Fruit fly (Drosophila melanogaster): ENCODE data around the gene CG17249.

CG17249 gene

DNA sequence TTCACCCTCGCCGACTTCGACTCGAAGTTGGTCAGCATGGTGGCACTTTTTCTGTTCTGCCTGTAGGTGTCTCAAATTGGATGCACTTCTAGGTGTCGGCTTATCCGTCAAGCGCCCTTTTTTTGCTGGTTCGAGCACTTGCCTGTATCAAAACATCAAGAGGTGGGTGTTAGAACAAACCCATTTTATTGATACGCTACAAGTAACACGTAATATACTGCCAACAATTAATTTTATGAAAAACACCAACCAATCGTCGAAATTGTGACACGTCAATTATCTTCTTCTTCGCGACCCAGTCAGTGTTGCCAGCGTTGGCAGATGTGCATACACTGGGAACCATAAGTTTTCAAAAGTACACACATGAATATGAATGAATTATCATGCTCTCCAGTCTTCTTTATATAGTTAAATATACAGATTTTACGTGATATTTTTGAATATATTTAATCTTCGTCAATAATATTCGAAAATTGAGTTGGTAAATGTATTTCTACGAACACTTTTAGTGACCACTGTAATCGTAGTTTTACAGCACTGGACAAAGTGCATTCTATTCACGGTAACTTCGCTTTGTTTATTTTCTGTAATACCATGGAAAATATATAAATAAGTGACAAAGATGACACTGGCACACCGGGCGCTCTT is 2.2 kb downstream of the CG17249 start, which contains the start of the genes alphaCOP and CG13919:
Gene alphaCOP, minus strand, starts transcription at position 280 of the 648 bp plus-strand sequence.
Gene CG13919, plus strand, starts transcription at position 548 of the 648 bp plus-strand sequence.
- no peak for TF ChIP-seq EcR (GFP tag; optimal IDR thresholded peaks at IDR 0.05)
- no peak for TF ChIP-seq CG8478 (optimal IDR thresholded peaks at IDR 0.05)
- no peak for TF ChIP-seq pan (optimal IDR thresholded peaks at IDR 0.05)
- no peak for TF ChIP-seq psq (optimal IDR thresholded peaks at IDR 0.05)
- no peak for TF ChIP-seq Dll (optimal IDR thresholded peaks at IDR 0.05)
- no peak for TF ChIP-seq usp (GFP tag; optimal IDR thresholded peaks at IDR 0.05)

DNA sequence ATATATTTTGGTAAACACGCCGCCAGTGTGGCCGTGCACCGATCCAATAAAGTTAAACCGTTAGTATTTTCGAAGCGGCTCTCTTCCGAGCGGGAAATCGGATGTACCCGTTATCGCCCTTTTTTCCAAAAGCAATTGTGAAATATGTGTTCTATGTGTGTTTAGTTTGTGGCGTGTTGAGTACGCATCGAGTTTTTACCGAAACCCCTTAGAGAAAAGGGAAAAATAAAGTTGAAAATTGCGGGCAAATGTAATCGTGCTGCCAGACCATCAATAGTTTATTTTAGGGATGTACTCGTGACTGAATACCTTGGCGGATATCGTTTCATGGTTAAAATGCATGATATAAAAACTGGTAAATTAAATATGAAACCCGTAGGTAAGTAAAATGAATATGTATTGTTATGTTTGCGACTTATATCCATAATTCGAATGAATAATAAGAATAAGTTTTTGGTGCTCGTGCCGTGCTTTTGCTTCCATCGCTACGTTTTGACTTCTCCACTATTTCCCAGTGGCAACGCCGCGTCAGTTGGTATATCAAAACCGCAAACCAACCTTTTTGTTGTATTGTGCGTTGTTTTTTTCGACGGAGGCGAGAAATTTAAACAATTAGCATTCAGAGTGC is 8.0 kb downstream of the CG17249 start, which contains the start of the genes Mettl2 and Bgb:
Gene Mettl2, minus strand, starts transcription at position 51 of the 628 bp plus-strand sequence.
Gene Bgb, plus strand, starts transcription at position 527 of the 628 bp plus-strand sequence.
- no peak for TF ChIP-seq CG8478 (optimal IDR thresholded peaks at IDR 0.05)
- no peak for TF ChIP-seq psq (optimal IDR thresholded peaks at IDR 0.05)

- TF ChIP-seq Dll (optimal IDR thresholded peaks at IDR 0.05): no peak
- TF ChIP-seq psq (optimal IDR thresholded peaks at IDR 0.05): no peak
- no peak for TF ChIP-seq pan (optimal IDR thresholded peaks at IDR 0.05)
- TF ChIP-seq usp (GFP tag; optimal IDR thresholded peaks at IDR 0.05): no peak
- TF ChIP-seq CG8478 (optimal IDR thresholded peaks at IDR 0.05): no peak
- no peak for TF ChIP-seq EcR (GFP tag; optimal IDR thresholded peaks at IDR 0.05)
Measured at dm6 chr3L:1637652-1638051, 9.6 kb downstream of the CG17249 start, which contains the start of gene nSyb. nSyb (minus strand) TSS chr3L:1637752.

DNA sequence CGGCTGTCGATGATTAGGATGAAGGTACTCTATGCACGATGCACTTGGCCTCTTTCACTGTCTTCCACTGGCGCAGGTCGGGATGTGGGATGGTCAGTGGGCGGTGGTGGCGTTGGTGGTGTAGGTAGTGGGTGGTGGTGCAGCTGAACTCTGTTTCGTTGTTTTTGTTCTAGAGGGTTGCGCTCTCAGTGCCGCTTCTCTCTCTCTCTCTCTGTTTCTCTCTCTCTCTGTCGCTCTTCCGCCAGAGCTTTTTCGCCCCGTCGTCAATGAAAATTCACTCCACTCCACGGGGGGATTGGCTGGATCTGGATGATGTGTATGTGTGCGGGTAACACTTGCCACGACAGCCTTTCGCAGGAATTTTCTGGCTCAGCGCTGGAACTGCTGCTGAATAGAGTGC is 10.4 kb downstream of the CG17249 start:
- TF ChIP-seq usp (GFP tag; optimal IDR thresholded peaks at IDR 0.05) (no peak), pan (optimal IDR thresholded peaks at IDR 0.05) (no peak), EcR (GFP tag; optimal IDR thresholded peaks at IDR 0.05) (no peak), Dll (optimal IDR thresholded peaks at IDR 0.05) (no peak), psq (optimal IDR thresholded peaks at IDR 0.05) (no peak), CG8478 (optimal IDR thresholded peaks at IDR 0.05) (no peak)

DNA sequence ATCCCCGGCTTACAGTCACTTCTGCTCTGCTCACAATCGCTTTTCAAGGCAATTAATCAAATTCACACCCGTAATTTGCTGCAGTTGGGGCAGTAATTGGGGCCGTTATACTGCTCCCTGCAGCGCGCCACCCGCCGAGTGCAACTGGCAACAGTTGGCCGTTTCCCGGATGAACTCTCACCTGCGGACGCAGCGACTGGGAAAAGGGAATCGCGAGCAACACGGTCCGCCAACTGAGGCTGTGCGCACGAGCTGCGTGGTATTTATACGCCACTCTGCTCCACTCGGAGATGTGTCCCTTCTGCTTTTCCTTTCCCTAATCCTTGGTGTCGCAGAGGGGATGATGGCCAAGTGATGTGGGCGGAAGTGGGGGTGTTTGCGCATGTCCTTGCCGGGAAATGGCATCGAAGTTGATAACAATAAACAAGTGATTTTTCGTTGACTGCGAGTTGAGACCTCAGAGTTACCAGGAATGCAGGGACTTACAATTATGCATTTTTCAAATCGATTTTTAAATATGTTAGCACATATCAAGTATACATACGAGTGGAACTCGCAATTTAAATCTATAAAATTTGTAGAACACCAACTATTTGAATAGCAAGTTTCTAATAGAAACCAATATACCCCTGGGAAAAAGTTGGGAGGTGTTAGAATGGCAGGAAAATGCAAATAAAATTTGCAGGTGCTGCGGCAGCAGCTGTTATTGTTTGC is 18.0 kb downstream of the CG17249 start, which contains the start of gene GC:
Gene GC, minus strand, starts transcription at position 238 of the 714 bp plus-strand sequence.
- TF ChIP-seq psq (optimal IDR thresholded peaks at IDR 0.05) (no peak), pan (optimal IDR thresholded peaks at IDR 0.05) (no peak), EcR (GFP tag; optimal IDR thresholded peaks at IDR 0.05) (no peak)

dm6 chr3L:1628176-1628866 is 18.9 kb downstream of the CG17249 start, which contains the start of gene CG13928:
CG13928 (minus strand) TSS chr3L:1628377.
- TF ChIP-seq EcR (GFP tag; optimal IDR thresholded peaks at IDR 0.05) (no peak), psq (optimal IDR thresholded peaks at IDR 0.05) (no peak), pan (optimal IDR thresholded peaks at IDR 0.05) (no peak), usp (GFP tag; optimal IDR thresholded peaks at IDR 0.05) (no peak), Dll (optimal IDR thresholded peaks at IDR 0.05) (no peak), CG8478 (optimal IDR thresholded peaks at IDR 0.05) (no peak)

dm6 chr3L:1626924-1627323 is 20.3 kb downstream of the CG17249 start:
- TF ChIP-seq pan (optimal IDR thresholded peaks at IDR 0.05) (no peak), CG8478 (optimal IDR thresholded peaks at IDR 0.05) (no peak), Dll (optimal IDR thresholded peaks at IDR 0.05) (no peak), usp (GFP tag; optimal IDR thresholded peaks at IDR 0.05) (no peak), EcR (GFP tag; optimal IDR thresholded peaks at IDR 0.05) (no peak), psq (optimal IDR thresholded peaks at IDR 0.05) (no peak)

dm6 chr3L:1618116-1618727 is 29.0 kb downstream of the CG17249 start, which contains the start of the genes CG13926, ABCB7 and CG33230:
CG13926 (minus strand) TSS chr3L:1618158.
ABCB7 (plus strand) TSS chr3L:1618414.
CG33230 (plus strand) TSS chr3L:1618414.
- TF ChIP-seq Dll (optimal IDR thresholded peaks at IDR 0.05): no peak
- TF ChIP-seq psq (optimal IDR thresholded peaks at IDR 0.05): no peak
- TF ChIP-seq pan (optimal IDR thresholded peaks at IDR 0.05): no peak
- no peak for TF ChIP-seq usp (GFP tag; optimal IDR thresholded peaks at IDR 0.05)
- TF ChIP-seq EcR (GFP tag; optimal IDR thresholded peaks at IDR 0.05): no peak
- TF ChIP-seq CG8478 (optimal IDR thresholded peaks at IDR 0.05): no peak

dm6 chr3L:1615701-1616100 is 31.6 kb downstream of the CG17249 start, which contains the start of gene CG12105:
CG12105 (minus strand) TSS chr3L:1615801.
- TF ChIP-seq EcR (GFP tag; optimal IDR thresholded peaks at IDR 0.05) (no peak), CG8478 (optimal IDR thresholded peaks at IDR 0.05) (no peak), Dll (optimal IDR thresholded peaks at IDR 0.05) (no peak), pan (optimal IDR thresholded peaks at IDR 0.05) (no peak), usp (GFP tag; optimal IDR thresholded peaks at IDR 0.05) (no peak), psq (optimal IDR thresholded peaks at IDR 0.05) (no peak)

DNA sequence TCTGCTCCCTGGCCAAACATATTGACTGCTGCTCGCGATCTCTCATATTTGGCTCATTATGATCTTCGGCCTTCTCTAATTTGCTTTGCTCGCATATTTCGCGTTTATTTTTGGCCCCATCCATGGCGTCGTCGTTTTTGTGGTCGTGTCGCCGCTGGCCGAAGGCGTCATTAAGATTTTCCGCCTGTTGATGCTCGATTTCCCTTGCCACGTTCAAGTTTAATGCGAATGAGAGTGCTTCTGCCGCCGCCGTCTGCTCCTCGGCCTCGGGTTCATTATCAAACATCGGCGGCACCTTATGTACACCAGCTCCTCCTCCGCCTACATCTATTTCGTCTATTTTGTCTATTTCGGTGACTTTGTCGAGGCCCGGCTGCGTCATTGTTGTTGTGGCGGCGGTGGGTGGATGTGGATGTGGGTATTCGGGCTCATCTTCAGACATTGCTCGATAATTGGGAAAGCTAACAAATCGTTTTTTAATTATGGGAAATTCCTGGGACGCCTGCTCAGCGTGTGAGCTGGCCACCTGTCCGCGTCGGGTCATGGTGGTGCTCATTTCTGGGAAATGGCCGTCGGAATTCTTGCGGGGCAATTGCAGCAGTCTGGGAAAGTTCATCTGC is 32.7 kb downstream of the CG17249 start:
- TF ChIP-seq Dll (optimal IDR thresholded peaks at IDR 0.05) (no peak), psq (optimal IDR thresholded peaks at IDR 0.05) (no peak), EcR (GFP tag; optimal IDR thresholded peaks at IDR 0.05) (no peak), pan (optimal IDR thresholded peaks at IDR 0.05) (no peak), CG8478 (optimal IDR thresholded peaks at IDR 0.05) (no peak), usp (GFP tag; optimal IDR thresholded peaks at IDR 0.05) (no peak)
